Worm (Caenorhabditis elegans) whole organism, young adult: ENCODE data around the gene srsy-2.

Source experiments
- D2030.7 ChIP-seq: fragments of 200-800 bp; sonication (Bioruptor generic); IDR thresholded peaks from 2 replicates; pipeline ENCODE4 v1.3.6; 2022; ENCODE audit warnings: missing genetic modification reagents, missing genetic modification characterization, missing compliant biosample characterization
- F22D6.2 ChIP-seq: sonication (generic microtip); optimal IDR thresholded peaks from 2 replicates; lab custom pipeline; 2016; ENCODE audit warnings: mild to moderate bottlenecking, missing genetic modification characterization, missing compliant biosample characterization
- F23B12.7 ChIP-seq: sonication (generic microtip); optimal IDR thresholded peaks from 2 replicates; lab custom pipeline; 2017; ENCODE audit warnings: missing genetic modification characterization, mild to moderate bottlenecking, missing compliant biosample characterization, antibody characterized with exemption, moderate library complexity; ENCODE audit not compliant: insufficient read depth
- F39B2.1 ChIP-seq: fragments of 200-800 bp; sonication (Bioruptor generic); IDR thresholded peaks from 2 replicates; pipeline ENCODE4 v1.3.6; 2022; ENCODE audit warnings: missing genetic modification reagents, missing genetic modification characterization, missing compliant biosample characterization
- F52B5.7 ChIP-seq: sonication (generic microtip); optimal IDR thresholded peaks from 2 replicates; lab custom pipeline; 2016; ENCODE audit warnings: mild to moderate bottlenecking, missing genetic modification characterization, missing compliant biosample characterization
- F57A8.1 ChIP-seq: fragments of 200-800 bp; sonication (Bioruptor generic); optimal IDR thresholded peaks from 2 replicates; lab custom pipeline; 2018; ENCODE audit warnings: mild to moderate bottlenecking, missing genetic modification characterization, moderate library complexity, missing compliant biosample characterization
- K12H6.12 ChIP-seq: fragments of 200-800 bp; sonication (Bioruptor generic); optimal IDR thresholded peaks from 2 replicates; lab custom pipeline; 2018; ENCODE audit warnings: mild to moderate bottlenecking, missing genetic modification characterization, missing compliant biosample characterization
- Y53F4B.3 ChIP-seq: fragments of 200-800 bp; sonication (Bioruptor generic); IDR thresholded peaks from 2 replicates; pipeline ENCODE4 v1.3.6; 2022; ENCODE audit warnings: missing genetic modification reagents, missing genetic modification characterization, missing compliant biosample characterization
- akir-1 ChIP-seq: fragments of 200-800 bp; sonication (Bioruptor generic); optimal IDR thresholded peaks from 2 replicates; lab custom pipeline; 2018; ENCODE audit warnings: mild to moderate bottlenecking, missing genetic modification characterization, moderate library complexity, missing compliant biosample characterization
- ama-1 ChIP-seq, 3 experiments: fragments of 150-350 bp in 1 of 3; sonication (generic microtip) in 2 of 3; optimal IDR thresholded peaks; 2 replicates each; lab custom pipeline; 2014 to 2018; ENCODE audit warnings: missing biosample characterization in 2 of 3, missing genetic modification characterization in 2 of 3, missing genetic modification reagents in 2 of 3
- aptf-2 ChIP-seq: fragments of 200-800 bp; sonication (Bioruptor generic); conservative IDR thresholded peaks from 2 replicates; pipeline ENCODE4 v1.3.6; 2022; ENCODE audit warnings: missing genetic modification reagents, missing genetic modification characterization, missing compliant biosample characterization
- aptf-3 ChIP-seq: fragments of 200-800 bp; sonication (Bioruptor generic); IDR thresholded peaks from 2 replicates; pipeline ENCODE4 v1.3.6; 2022; ENCODE audit warnings: missing genetic modification characterization, missing compliant biosample characterization
- athp-1 ChIP-seq: sonication (generic microtip); optimal IDR thresholded peaks from 2 replicates; lab custom pipeline; 2017; ENCODE audit warnings: mild to moderate bottlenecking, missing genetic modification characterization, missing compliant biosample characterization
- attf-3 ChIP-seq: fragments of 200-800 bp; sonication (Bioruptor generic); conservative IDR thresholded peaks from 2 replicates; pipeline ENCODE4 v1.3.6; 2022; ENCODE audit warnings: missing genetic modification reagents, missing genetic modification characterization, missing compliant biosample characterization
- cebp-1 ChIP-seq, 2 experiments: fragments of 200-800 bp in 1 of 2; sonication (Bioruptor generic) in 1 of 2; sonication (generic microtip) in 1 of 2; IDR thresholded peaks in 1 of 2; optimal IDR thresholded peaks in 1 of 2; 2 replicates each; pipeline versions ENCODE4 v1.3.6 to Lab custom; 2017 to 2022; ENCODE audit warnings: missing compliant biosample characterization in 2 of 2, missing genetic modification characterization in 2 of 2, mild to moderate bottlenecking in 1 of 2, missing genetic modification reagents in 1 of 2, moderate library complexity in 1 of 2
- ceh-40 ChIP-seq: fragments of 200-800 bp; sonication (Bioruptor generic); IDR thresholded peaks from 2 replicates; pipeline ENCODE4 v1.3.6; 2022; ENCODE audit warnings: missing genetic modification characterization, missing compliant biosample characterization
- die-1 ChIP-seq: sonication (generic microtip); optimal IDR thresholded peaks from 2 replicates; lab custom pipeline; 2016; ENCODE audit warnings: missing genotype, mild to moderate bottlenecking, missing genetic modification characterization, missing compliant biosample characterization
- dox-1 ChIP-seq: fragments of 200-800 bp; sonication (Bioruptor generic); IDR thresholded peaks from 2 replicates; pipeline ENCODE4 v1.3.6; 2022; ENCODE audit warnings: missing genetic modification reagents, missing genetic modification characterization, missing compliant biosample characterization
- ekl-4 ChIP-seq: fragments of 200-800 bp; sonication (Bioruptor generic); IDR thresholded peaks from 2 replicates; pipeline ENCODE4 v1.3.6; 2022; ENCODE audit warnings: missing genetic modification reagents, missing genetic modification characterization, missing compliant biosample characterization
- ets-4 ChIP-seq: fragments of 200-800 bp; sonication (Bioruptor generic); optimal IDR thresholded peaks from 2 replicates; lab custom pipeline; 2018; ENCODE audit warnings: mild to moderate bottlenecking, missing genetic modification characterization, missing compliant biosample characterization
- gei-17 ChIP-seq: fragments of 200-800 bp; sonication (Bioruptor generic); optimal IDR thresholded peaks from 2 replicates; lab custom pipeline; 2018; ENCODE audit warnings: mild to moderate bottlenecking, missing genetic modification characterization, missing compliant biosample characterization
- hlh-26 ChIP-seq: fragments of 200-800 bp; sonication (Bioruptor generic); conservative IDR thresholded peaks from 2 replicates; pipeline ENCODE4 v1.3.6; 2022; ENCODE audit warnings: missing genetic modification reagents, missing genetic modification characterization, missing compliant biosample characterization
- hmg-1.2 ChIP-seq: fragments of 200-800 bp; sonication (Bioruptor generic); IDR thresholded peaks from 2 replicates; pipeline ENCODE4 v1.3.6; 2022; ENCODE audit warnings: missing genetic modification reagents, missing genetic modification characterization, missing compliant biosample characterization
- hmg-20 ChIP-seq: fragments of 200-800 bp; sonication (Bioruptor generic); IDR thresholded peaks from 2 replicates; pipeline ENCODE4 v1.3.6; 2022; ENCODE audit warnings: missing genetic modification reagents, missing genetic modification characterization, missing compliant biosample characterization
- let-526 ChIP-seq: fragments of 200-800 bp; sonication (Bioruptor generic); IDR thresholded peaks from 2 replicates; pipeline ENCODE4 v1.3.6; 2022; ENCODE audit warnings: missing genetic modification reagents, missing genetic modification characterization, missing compliant biosample characterization
- let-607 ChIP-seq, 2 experiments: fragments of 200-800 bp in 1 of 2; sonication (Bioruptor generic) in 1 of 2; sonication (generic microtip) in 1 of 2; optimal IDR thresholded peaks; 2 replicates each; lab custom pipeline; 2016 to 2018; ENCODE audit warnings: mild to moderate bottlenecking in 2 of 2, missing compliant biosample characterization in 2 of 2, missing genetic modification characterization in 2 of 2, moderate library complexity in 2 of 2, missing genotype in 1 of 2
- lin-26 ChIP-seq: fragments of 200-800 bp; sonication (Bioruptor generic); IDR thresholded peaks from 2 replicates; pipeline ENCODE4 v1.3.6; 2022; ENCODE audit warnings: missing genetic modification reagents, missing genetic modification characterization, missing compliant biosample characterization
- lin-35 ChIP-seq, 3 experiments: fragments of 150-350 bp in 2 of 3; sonication (generic microtip) in 1 of 3; optimal IDR thresholded peaks; 2 replicates each; lab custom pipeline; 2014 to 2018; ENCODE audit warnings: missing biosample characterization in 3 of 3, missing genetic modification characterization in 3 of 3, missing genetic modification reagents in 3 of 3
- lin-40 ChIP-seq: sonication (generic microtip); optimal IDR thresholded peaks from 2 replicates; lab custom pipeline; 2016; ENCODE audit warnings: missing genetic modification characterization, mild to moderate bottlenecking, missing compliant biosample characterization, missing genotype, missing genetic modification reagents
- lin-54 ChIP-seq: fragments of 200-800 bp; sonication (Bioruptor generic); optimal IDR thresholded peaks from 2 replicates; lab custom pipeline; 2018; ENCODE audit warnings: mild to moderate bottlenecking, missing genetic modification characterization, missing compliant biosample characterization
- madf-3 ChIP-seq: fragments of 200-800 bp; sonication (Bioruptor generic); IDR thresholded peaks from 2 replicates; pipeline ENCODE4 v1.3.6; 2022; ENCODE audit warnings: missing genetic modification reagents, missing genetic modification characterization, missing compliant biosample characterization
- mel-28 ChIP-seq: sonication (generic microtip); optimal IDR thresholded peaks from 2 replicates; lab custom pipeline; 2016; ENCODE audit warnings: borderline replicate concordance, mild to moderate bottlenecking, missing genetic modification characterization, missing compliant biosample characterization
- nhr-27 ChIP-seq: fragments of 200-800 bp; sonication (Bioruptor generic); optimal IDR thresholded peaks from 2 replicates; lab custom pipeline; 2018; ENCODE audit warnings: mild to moderate bottlenecking, missing genetic modification characterization, moderate library complexity, missing compliant biosample characterization
- nhr-80 ChIP-seq: sonication (generic microtip); optimal IDR thresholded peaks from 2 replicates; lab custom pipeline; 2016; ENCODE audit warnings: missing genetic modification characterization, missing compliant biosample characterization
- nhr-90 ChIP-seq: sonication (generic microtip); optimal IDR thresholded peaks from 2 replicates; lab custom pipeline; 2016; ENCODE audit warnings: missing genotype, mild to moderate bottlenecking, missing genetic modification characterization, missing compliant biosample characterization
- rpc-1 ChIP-seq, 2 experiments: fragments of 150-350 bp in 1 of 2; sonication (generic microtip) in 1 of 2; optimal IDR thresholded peaks; 2 replicates each; lab custom pipeline; 2014 to 2018; ENCODE audit warnings: missing biosample characterization in 1 of 2, missing genetic modification characterization in 1 of 2, missing genetic modification reagents in 1 of 2, missing genotype in 1 of 2
- snpc-1.3 ChIP-seq: sonication (generic microtip); optimal IDR thresholded peaks from 2 replicates; lab custom pipeline; 2017; ENCODE audit warnings: missing genetic modification characterization, mild to moderate bottlenecking, missing compliant biosample characterization, antibody characterized with exemption, moderate library complexity, missing genotype, missing genetic modification reagents; ENCODE audit not compliant: insufficient read depth
- snpc-4 ChIP-seq, 5 experiments: fragments of 150-350 bp in 1 of 5; sonication (generic microtip) in 4 of 5; optimal IDR thresholded peaks; 2 replicates each; lab custom pipeline; 2014 to 2018; ENCODE audit warnings: missing genetic modification characterization in 5 of 5, missing biosample characterization in 3 of 5, antibody characterized with exemption in 2 of 5, mild to moderate bottlenecking in 2 of 5, missing compliant biosample characterization in 2 of 5, missing genotype in 2 of 5, moderate library complexity in 2 of 5, missing genetic modification reagents in 1 of 5
- tbp1 ChIP-seq: fragments of 200-800 bp; sonication (Bioruptor generic); optimal IDR thresholded peaks from 2 replicates; lab custom pipeline; 2018; ENCODE audit warnings: mild to moderate bottlenecking, missing genetic modification characterization, missing compliant biosample characterization
- unc-130 ChIP-seq: sonication (generic microtip); optimal IDR thresholded peaks from 2 replicates; lab custom pipeline; 2016; ENCODE audit warnings: missing genetic modification reagents, missing genetic modification characterization, missing compliant biosample characterization
- unc-62 ChIP-seq: fragments of 150-350 bp; optimal IDR thresholded peaks from 2 replicates; lab custom pipeline; 2014; ENCODE audit warnings: missing biosample characterization, missing genetic modification reagents, missing genetic modification characterization
- xnd-1 ChIP-seq: sonication (generic microtip); optimal IDR thresholded peaks from 2 replicates; lab custom pipeline; 2016; ENCODE audit warnings: missing genotype, missing genetic modification reagents, missing genetic modification characterization, missing compliant biosample characterization
- ztf-18 ChIP-seq: sonication (generic microtip); optimal IDR thresholded peaks from 2 replicates; lab custom pipeline; 2016; ENCODE audit warnings: missing genotype, mild to moderate bottlenecking, missing genetic modification characterization, missing compliant biosample characterization
- ztf-26 ChIP-seq: sonication (generic microtip); optimal IDR thresholded peaks from 2 replicates; lab custom pipeline; 2017; ENCODE audit warnings: missing genetic modification characterization, missing compliant biosample characterization
- ztf-28 ChIP-seq: fragments of 200-800 bp; sonication (Bioruptor generic); IDR thresholded peaks from 2 replicates; pipeline ENCODE4 v1.3.6; 2022; ENCODE audit warnings: missing genetic modification reagents, missing genetic modification characterization, missing compliant biosample characterization
- ztf-6 ChIP-seq: fragments of 200-800 bp; sonication (Bioruptor generic); IDR thresholded peaks from 2 replicates; pipeline ENCODE4 v1.3.6; 2022; ENCODE audit warnings: missing genetic modification reagents, missing genetic modification characterization, missing compliant biosample characterization

Gene srsy-2

DNA sequence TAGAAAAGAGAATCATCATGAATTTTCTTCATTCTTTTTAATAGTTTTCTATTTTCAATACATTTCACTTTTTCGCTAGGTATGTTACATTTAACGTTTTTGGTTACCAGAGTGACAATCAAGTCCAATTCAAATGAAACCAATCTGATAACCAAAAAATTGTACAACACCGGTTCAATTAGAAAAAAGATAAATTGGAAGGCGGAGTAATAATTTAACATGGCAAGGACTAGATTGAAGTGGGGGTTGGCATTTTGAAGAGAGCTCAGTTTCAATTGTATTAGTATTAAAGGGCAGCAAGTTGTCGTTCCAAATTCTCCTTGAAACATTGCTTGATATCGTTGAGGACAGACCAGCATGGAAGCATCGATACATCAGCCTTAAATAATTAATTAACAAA lies 25.8 kb upstream of the srsy-2 start:
- TF ChIP-seq aptf-2: no peak
- no peak for TF ChIP-seq akir-1 (GFP tag; lab: Kevin White, UChicago)
- no peak for TF ChIP-seq K12H6.12 (tag; lab: Kevin White, UChicago)
- TF ChIP-seq xnd-1 (tag; lab: Kevin White, UChicago): peak; percentile 39
- TF ChIP-seq aptf-3 (GFP tag; lab: Robert Waterston, UW): 0 out of 2 replicates have a peak, but pooled peaks have one; percentile 18
- no peak for TF ChIP-seq let-607 (tag; optimal IDR thresholded peaks at IDR 0.05; lab: Kevin White, UChicago)
- no peak for TF ChIP-seq lin-35 (GFP tag; optimal IDR thresholded peaks at IDR 0.05; lab: Kevin White, UChicago)
- no peak for TF ChIP-seq ets-4 (GFP tag; lab: Kevin White, UChicago)
- no peak for TF ChIP-seq nhr-27 (tag; lab: Kevin White, UChicago)
- TF ChIP-seq die-1 (tag; lab: Kevin White, UChicago): no peak
- TF ChIP-seq F52B5.7 (tag; lab: Kevin White, UChicago): no peak
- TF ChIP-seq nhr-80 (tag; lab: Kevin White, UChicago): no peak
- no peak for TF ChIP-seq F22D6.2 (tag; lab: Kevin White, UChicago)
- TF ChIP-seq ztf-18 (tag; lab: Kevin White, UChicago): no peak
- no peak for TF ChIP-seq rpc-1 (optimal IDR thresholded peaks at IDR 0.05; lab: Kevin White, UChicago)
- no peak for TF ChIP-seq rpc-1 (tag; optimal IDR thresholded peaks at IDR 0.05; lab: Kevin White, UChicago)
- no peak for TF ChIP-seq lin-40 (tag; lab: Kevin White, UChicago)
- no peak for TF ChIP-seq tbp1 (GFP tag; lab: Kevin White, UChicago)
- no peak for TF ChIP-seq unc-130 (GFP tag; lab: Kevin White, UChicago)
- TF ChIP-seq madf-3 (GFP tag; lab: Robert Waterston, UW): 0 out of 2 replicates have a peak, but pooled peaks have one; percentile 59
- TF ChIP-seq ama-1 (optimal IDR thresholded peaks at IDR 0.05; lab: Kevin White, UChicago): no peak
- peak in 1 of 2 experiments; percentile 74 for TF ChIP-seq ama-1 (GFP tag; optimal IDR thresholded peaks at IDR 0.05; lab: Kevin White, UChicago)
- TF ChIP-seq hlh-26 (GFP tag; lab: Robert Waterston, UW): no peak
- TF ChIP-seq unc-62 (GFP tag; lab: Kevin White, UChicago): no peak
- TF ChIP-seq let-526 (GFP tag; lab: Robert Waterston, UW): no peak
- TF ChIP-seq ztf-28 (GFP tag; lab: Robert Waterston, UW): no peak
- no peak for TF ChIP-seq F23B12.7 (tag; lab: Kevin White, UChicago)
- peak; percentile 73 for TF ChIP-seq ekl-4
- no peak for TF ChIP-seq mel-28
- TF ChIP-seq hmg-1.2 (GFP tag; lab: Robert Waterston, UW): 0 out of 2 replicates have a peak, but pooled peaks have one; percentile 22
- TF ChIP-seq lin-54 (GFP tag; lab: Kevin White, UChicago): peak; percentile 44
- no peak for TF ChIP-seq attf-3 (GFP tag; lab: Robert Waterston, UW)
- peak; percentile 33 for TF ChIP-seq athp-1 (tag; lab: Kevin White, UChicago)
- no peak for TF ChIP-seq ztf-6 (GFP tag; lab: Robert Waterston, UW)
- no peak for TF ChIP-seq ztf-26 (tag; lab: Kevin White, UChicago)
- no peak for TF ChIP-seq dox-1 (GFP tag; lab: Robert Waterston, UW)
- peak; percentile 44 for TF ChIP-seq snpc-1.3 (tag; lab: Kevin White, UChicago)
- TF ChIP-seq ceh-40 (GFP tag; lab: Robert Waterston, UW): no peak
- peak; percentile 17; the same call in 1 of the 2 replicates for TF ChIP-seq D2030.7 (GFP tag; lab: Robert Waterston, UW)
- no peak for TF ChIP-seq nhr-90 (tag; lab: Kevin White, UChicago)
- TF ChIP-seq gei-17 (GFP tag; lab: Kevin White, UChicago): no peak
- no peak for TF ChIP-seq hmg-20 (GFP tag; lab: Robert Waterston, UW)
- no peak for TF ChIP-seq F57A8.1 (GFP tag; lab: Kevin White, UChicago)
- TF ChIP-seq lin-26: no peak
- no peak for TF ChIP-seq Y53F4B.3
- TF ChIP-seq cebp-1 (GFP tag; IDR thresholded peaks at IDR 0.05; lab: Robert Waterston, UW): no peak
- no peak for TF ChIP-seq cebp-1 (tag; optimal IDR thresholded peaks at IDR 0.05; lab: Kevin White, UChicago)
- TF ChIP-seq snpc-4 (GFP tag; optimal IDR thresholded peaks at IDR 0.05; lab: Kevin White, UChicago): no peak
- TF ChIP-seq snpc-4 (tag; optimal IDR thresholded peaks at IDR 0.05; lab: Kevin White, UChicago): peak in 1 of 4 experiments; percentile 36
- no peak for TF ChIP-seq F39B2.1 (GFP tag; lab: Robert Waterston, UW)
